Worm (Caenorhabditis elegans): ENCODE data around the gene srj-14.

The srj-14 gene

ce11 chrV:7413107-7413774, 43.7 kb downstream of the srj-14 start, which contains the start of gene F18E3.11 (continued):
- TF ChIP-seq skn-1 (tag; optimal IDR thresholded peaks at IDR 0.05) (peak; percentile 87), aha-1 (tag; optimal IDR thresholded peaks at IDR 0.05) (no peak), efl-1 (optimal IDR thresholded peaks at IDR 0.05) (no peak), efl-1 (GFP tag; optimal IDR thresholded peaks at IDR 0.05 in 1 of 2) (peak in 1 of 2 experiments; percentile 91), snu-23 (GFP tag; optimal IDR thresholded peaks at IDR 0.05) (peak; percentile 69), egl-27 (tag; optimal IDR thresholded peaks at IDR 0.05) (no peak), Y116A8C.19 (tag; optimal IDR thresholded peaks at IDR 0.05; ENCODE audit: borderline replicate concordance) (no peak), ceh-88 (GFP tag; IDR thresholded peaks at IDR 0.05) (no peak), lir-3 (tag; optimal IDR thresholded peaks at IDR 0.05; ENCODE audit: poor library complexity) (no peak), unc-86 (tag; optimal IDR thresholded peaks at IDR 0.05) (no peak), aly-2 (tag; optimal IDR thresholded peaks at IDR 0.05) (no peak), unc-30 (tag; optimal IDR thresholded peaks at IDR 0.05) (no peak), ztf-4 (tag; optimal IDR thresholded peaks at IDR 0.05) (no peak), lsy-2 (tag; optimal IDR thresholded peaks at IDR 0.05) (no peak), nhr-12 (tag; optimal IDR thresholded peaks at IDR 0.05) (no peak), nhr-11 (tag; optimal IDR thresholded peaks at IDR 0.05) (no peak), pax-3 (tag; optimal IDR thresholded peaks at IDR 0.05) (no peak), nhr-237 (tag; optimal IDR thresholded peaks at IDR 0.05) (no peak), nhr-71 (tag; optimal IDR thresholded peaks at IDR 0.05) (peak; percentile 74), mep-1 (tag; optimal IDR thresholded peaks at IDR 0.05) (no peak), sup-37 (GFP tag; optimal IDR thresholded peaks at IDR 0.05) (no peak), lin-35 (GFP tag; optimal IDR thresholded peaks at IDR 0.05) (peak in 1 of 2 experiments; percentile 26), unc-130 (tag; optimal IDR thresholded peaks at IDR 0.05) (peak; percentile 16), snpc-4 (tag; optimal IDR thresholded peaks at IDR 0.05) (no peak), mdl-1 (tag; optimal IDR thresholded peaks at IDR 0.05) (peak in 1 of 2 experiments; percentile 64), nhr-20 (tag; optimal IDR thresholded peaks at IDR 0.05) (peak; percentile 88), unc-98 (GFP tag; IDR thresholded peaks at IDR 0.05) (no peak), nhr-28 (tag; optimal IDR thresholded peaks at IDR 0.05) (no peak), lin-13 (GFP tag; optimal IDR thresholded peaks at IDR 0.05) (no peak), grh-1 (GFP tag; IDR thresholded peaks at IDR 0.05) (0 out of 2 replicates have a peak, but pooled peaks have one; percentile 26), nhr-19 (GFP tag; conservative IDR thresholded peaks at IDR 0.05) (peak; percentile 86), nhr-47 (tag; optimal IDR thresholded peaks at IDR 0.05) (no peak), hlh-17 (GFP tag; optimal IDR thresholded peaks at IDR 0.05; ENCODE audit: borderline replicate concordance) (no peak), unc-62 (GFP tag; optimal IDR thresholded peaks at IDR 0.05) (no peak), pqm-1 (tag; optimal IDR thresholded peaks at IDR 0.05) (no peak), fkh-10 (GFP tag; optimal IDR thresholded peaks at IDR 0.05) (no peak)

ce11 chrV:7414909-7415308, 45.4 kb downstream of the srj-14 start, which contains the start of gene F18E3.12:
F18E3.12 (plus strand) TSS chrV:7414985.
- TF ChIP-seq Y116A8C.19 (tag; optimal IDR thresholded peaks at IDR 0.05; ENCODE audit: borderline replicate concordance) (no peak), lin-35 (GFP tag; optimal IDR thresholded peaks at IDR 0.05) (peak in 1 of 2 experiments; percentile 12)

ce11 chrV:7415780-7416428, 46.4 kb downstream of the srj-14 start, which contains the start of gene F18E3.13:
F18E3.13 (plus strand) TSS chrV:7416164.
- TF ChIP-seq snu-23 (GFP tag; optimal IDR thresholded peaks at IDR 0.05) (peak; percentile 74), dsc-1 (tag; optimal IDR thresholded peaks at IDR 0.05) (no peak), nhr-237 (tag; optimal IDR thresholded peaks at IDR 0.05) (no peak), zip-4 (GFP tag; optimal IDR thresholded peaks at IDR 0.05) (no peak), hpl-2 (GFP tag; optimal IDR thresholded peaks at IDR 0.05) (no peak), pqm-1 (tag; optimal IDR thresholded peaks at IDR 0.05) (no peak), ets-5 (GFP tag; IDR thresholded peaks at IDR 0.05) (no peak), aha-1 (tag; optimal IDR thresholded peaks at IDR 0.05) (no peak), ztf-4 (tag; optimal IDR thresholded peaks at IDR 0.05) (peak; percentile 50), hlh-4 (tag; optimal IDR thresholded peaks at IDR 0.05) (no peak), C16A3.4 (tag; optimal IDR thresholded peaks at IDR 0.05) (peak; percentile 43), lin-15B (tag; optimal IDR thresholded peaks at IDR 0.05) (no peak), lin-13 (GFP tag; optimal IDR thresholded peaks at IDR 0.05) (no peak), fos-1 (tag; optimal IDR thresholded peaks at IDR 0.05) (no peak), grh-1 (GFP tag; IDR thresholded peaks at IDR 0.05) (peak; percentile 53; the same call in 1 of the 2 replicates), zag-1 (tag; optimal IDR thresholded peaks at IDR 0.05) (no peak), egl-27 (tag; optimal IDR thresholded peaks at IDR 0.05) (no peak), unc-30 (tag; optimal IDR thresholded peaks at IDR 0.05) (no peak), ceh-88 (GFP tag; IDR thresholded peaks at IDR 0.05) (no peak), fkh-4 (tag; optimal IDR thresholded peaks at IDR 0.05; ENCODE audit: borderline replicate concordance) (no peak), nhr-71 (tag; optimal IDR thresholded peaks at IDR 0.05) (peak; percentile 88), F16B12.6 (tag; optimal IDR thresholded peaks at IDR 0.05) (no peak), ceh-82 (tag; optimal IDR thresholded peaks at IDR 0.05) (no peak)
